Fruit fly (Drosophila melanogaster) Kc167 (cell line): ENCODE measurements around the gene CG9231.

Experiments used
- Myc ChIP-seq: fragments of >200 bp; optimal IDR thresholded peaks from 2 replicates; lab custom pipeline; 2017; ENCODE audit warnings: missing external identifiers
- psq ChIP-seq: fragments of >200 bp; optimal IDR thresholded peaks from 2 replicates; lab custom pipeline; 2017; ENCODE audit warnings: missing external identifiers

DNA sequence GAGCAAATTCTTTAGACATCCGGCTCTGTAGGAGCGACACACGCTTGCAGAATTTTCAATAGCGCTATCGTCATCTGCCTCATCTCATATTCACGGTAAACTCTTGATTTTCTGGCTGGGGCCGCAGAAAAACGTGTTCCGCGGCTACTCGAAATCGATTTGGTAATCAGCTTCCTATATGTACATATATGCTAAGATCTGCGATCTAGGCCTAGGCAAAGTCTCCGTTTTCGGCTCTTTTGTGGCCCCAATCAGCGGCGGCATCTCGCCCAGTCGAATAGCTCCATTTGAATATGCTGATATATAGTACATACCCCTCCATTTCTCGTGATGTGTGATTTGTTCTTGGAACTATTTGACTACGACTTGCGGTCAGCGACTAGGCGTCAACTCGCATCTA, 22.8 kb downstream of the CG9231 start:
- no peak for TF ChIP-seq psq (lab: Kevin White, UChicago)
- TF ChIP-seq Myc (lab: Kevin White, UChicago) = no peak
